Fruit fly (Drosophila melanogaster) whole organism, prepupa: ENCODE results near the gene Spg7.

Experiments
- Blimp-1 ChIP-seq: fragments of 200-800 bp; sonication (Bioruptor generic); optimal IDR thresholded peaks from 3 replicates; lab custom pipeline; 2017; ENCODE audit warnings: missing biosample characterization, missing genetic modification characterization, mild to moderate bottlenecking, moderate library complexity, missing genetic modification reagents
- CG10631 ChIP-seq: fragments of 200-800 bp; sonication (Bioruptor generic); optimal IDR thresholded peaks from 2 replicates; lab custom pipeline; 2016; ENCODE audit warnings: missing biosample characterization, missing genetic modification characterization
- CG10669 ChIP-seq: fragments of 200-800 bp; sonication (Bioruptor generic); optimal IDR thresholded peaks from 3 replicates; lab custom pipeline; 2018; ENCODE audit warnings: missing biosample characterization, mild to moderate bottlenecking, missing genetic modification characterization, moderate library complexity
- CG11762 ChIP-seq: fragments of 200-800 bp; sonication (Bioruptor generic); optimal IDR thresholded peaks from 3 replicates; lab custom pipeline; 2016; ENCODE audit warnings: missing biosample characterization, missing genetic modification characterization; ENCODE audit not compliant: insufficient read depth
- CG11902 ChIP-seq: fragments of 200-800 bp; sonication (Bioruptor generic); optimal IDR thresholded peaks from 3 replicates; lab custom pipeline; 2016; ENCODE audit warnings: missing biosample characterization, missing genetic modification characterization
- CG15336 ChIP-seq: fragments of 200-800 bp; sonication (Bioruptor generic); IDR thresholded peaks from 2 replicates; pipeline ENCODE4 v1.3.6; 2022; ENCODE audit warnings: missing biosample characterization, missing genetic modification characterization
- CG16779 ChIP-seq: fragments of 200-800 bp; sonication (Bioruptor generic); optimal IDR thresholded peaks from 3 replicates; lab custom pipeline; 2017; ENCODE audit warnings: missing biosample characterization, mild to moderate bottlenecking, missing genetic modification characterization
- CG32006 ChIP-seq: fragments of 200-800 bp; sonication (Bioruptor generic); optimal IDR thresholded peaks from 3 replicates; lab custom pipeline; 2017; ENCODE audit warnings: missing biosample characterization, mild to moderate bottlenecking, missing genetic modification characterization
- CG34406 ChIP-seq: fragments of 200-800 bp; sonication (Bioruptor generic); optimal IDR thresholded peaks from 3 replicates; lab custom pipeline; 2016; ENCODE audit warnings: missing biosample characterization, missing genetic modification characterization
- CG3919 ChIP-seq: fragments of 200-800 bp; sonication (Bioruptor generic); optimal IDR thresholded peaks from 3 replicates; lab custom pipeline; 2016; ENCODE audit warnings: missing biosample characterization, missing genetic modification characterization
- CG4318 ChIP-seq: fragments of 200-800 bp; sonication (Bioruptor generic); optimal IDR thresholded peaks from 3 replicates; lab custom pipeline; 2017; ENCODE audit warnings: missing biosample characterization, mild to moderate bottlenecking, missing genetic modification characterization
- CG6163 ChIP-seq: fragments of 200-800 bp; sonication (Bioruptor generic); IDR thresholded peaks from 3 replicates; pipeline ENCODE4 v1.3.6; 2022; ENCODE audit warnings: missing biosample characterization, missing genetic modification characterization
- CG6808 ChIP-seq: fragments of 200-800 bp; sonication (Bioruptor generic); optimal IDR thresholded peaks from 3 replicates; lab custom pipeline; 2017; ENCODE audit warnings: missing biosample characterization, missing genetic modification characterization, mild to moderate bottlenecking, moderate library complexity, missing genetic modification reagents
- CG6854 ChIP-seq: fragments of 200-800 bp; sonication (Bioruptor generic); optimal IDR thresholded peaks from 2 replicates; lab custom pipeline; 2017; ENCODE audit warnings: missing biosample characterization, mild to moderate bottlenecking, missing genetic modification characterization
- CG7368 ChIP-seq: fragments of 200-800 bp; sonication (Bioruptor generic); optimal IDR thresholded peaks from 3 replicates; lab custom pipeline; 2016; ENCODE audit warnings: missing biosample characterization, missing genetic modification characterization
- CG8632 ChIP-seq: fragments of 200-800 bp; sonication (Bioruptor generic); optimal IDR thresholded peaks from 3 replicates; lab custom pipeline; 2016; ENCODE audit warnings: missing biosample characterization, missing genetic modification characterization
- Eip75B ChIP-seq: fragments of 200-800 bp; sonication (Bioruptor generic); optimal IDR thresholded peaks from 3 replicates; lab custom pipeline; 2016; ENCODE audit warnings: missing biosample characterization, missing genetic modification characterization
- Eip78C ChIP-seq: fragments of 200-800 bp; sonication (Bioruptor generic); peaks from one replicate; lab custom pipeline; 2016; ENCODE audit warnings: missing biosample characterization, missing genetic modification characterization
- Ets96B ChIP-seq: fragments of 200-800 bp; optimal IDR thresholded peaks from 2 replicates; lab custom pipeline; 2019; ENCODE audit warnings: missing biosample characterization, mild to moderate bottlenecking, missing genetic modification characterization, moderate library complexity
- Hr38 ChIP-seq: sonication (Bioruptor generic); optimal IDR thresholded peaks from 2 replicates; lab custom pipeline; 2016; ENCODE audit warnings: missing biosample characterization, missing genetic modification characterization
- Hr4 ChIP-seq: fragments of 200-800 bp; sonication (Bioruptor generic); optimal IDR thresholded peaks from 3 replicates; lab custom pipeline; 2016; ENCODE audit warnings: missing biosample characterization, missing genetic modification characterization
- OdsH ChIP-seq: fragments of 200-800 bp; sonication (Bioruptor generic); optimal IDR thresholded peaks from 3 replicates; lab custom pipeline; 2016; ENCODE audit warnings: missing biosample characterization, missing genetic modification characterization
- Smox ChIP-seq: fragments of 200-800 bp; sonication (Bioruptor generic); optimal IDR thresholded peaks from 3 replicates; lab custom pipeline; 2016; ENCODE audit warnings: missing biosample characterization, missing genetic modification characterization
- Sox102F ChIP-seq: fragments of 200-800 bp; sonication (Bioruptor generic); optimal IDR thresholded peaks from 2 replicates; lab custom pipeline; 2016; ENCODE audit warnings: missing biosample characterization, mild to moderate bottlenecking, missing genetic modification characterization
- Sox14 ChIP-seq: fragments of 200-800 bp; sonication (Bioruptor generic); optimal IDR thresholded peaks from 3 replicates; lab custom pipeline; 2016; ENCODE audit warnings: missing biosample characterization, missing genetic modification characterization
- Sox15 ChIP-seq: fragments of 200-800 bp; sonication (Bioruptor generic); optimal IDR thresholded peaks from 3 replicates; lab custom pipeline; 2016; ENCODE audit warnings: missing biosample characterization, missing genetic modification characterization
- achi ChIP-seq: fragments of 200-800 bp; sonication (Bioruptor generic); optimal IDR thresholded peaks from 3 replicates; lab custom pipeline; 2016; ENCODE audit warnings: missing biosample characterization, missing genetic modification characterization
- cyc ChIP-seq: fragments of 200-800 bp; sonication (Bioruptor generic); optimal IDR thresholded peaks from 3 replicates; lab custom pipeline; 2016; ENCODE audit warnings: missing biosample characterization, missing genetic modification characterization
- dac ChIP-seq: fragments of 200-800 bp; sonication (Bioruptor generic); optimal IDR thresholded peaks from 2 replicates; lab custom pipeline; 2017; ENCODE audit warnings: missing biosample characterization, mild to moderate bottlenecking, missing genetic modification characterization
- eg ChIP-seq: fragments of 200-800 bp; sonication (Bioruptor generic); IDR thresholded peaks from 3 replicates; pipeline ENCODE4 v1.3.6; 2022; ENCODE audit warnings: missing biosample characterization, missing genetic modification characterization
- esn ChIP-seq: fragments of 200-800 bp; sonication (Bioruptor generic); optimal IDR thresholded peaks from 2 replicates; lab custom pipeline; 2016; ENCODE audit warnings: missing biosample characterization, mild to moderate bottlenecking, missing genetic modification characterization, moderate library complexity
- fd59A ChIP-seq: fragments of 200-800 bp; sonication (Bioruptor generic); optimal IDR thresholded peaks from 2 replicates; lab custom pipeline; 2017; ENCODE audit warnings: missing biosample characterization, mild to moderate bottlenecking, missing genetic modification characterization, missing genetic modification reagents
- fkh ChIP-seq: fragments of 200-800 bp; sonication (Bioruptor generic); optimal IDR thresholded peaks from 3 replicates; lab custom pipeline; 2017; ENCODE audit warnings: missing biosample characterization, mild to moderate bottlenecking, missing genetic modification characterization, moderate library complexity
- net ChIP-seq: fragments of 200-800 bp; sonication (Bioruptor generic); optimal IDR thresholded peaks from 3 replicates; lab custom pipeline; 2016; ENCODE audit warnings: missing biosample characterization, missing genetic modification characterization
- salr ChIP-seq, 2 experiments: fragments of 200-800 bp; sonication (Bioruptor generic); optimal IDR thresholded peaks; 3 replicates each; lab custom pipeline; 2016 to 2018; ENCODE audit warnings: missing biosample characterization in 2 of 2, missing genetic modification characterization in 2 of 2, mild to moderate bottlenecking in 1 of 2
- spab ChIP-seq: fragments of 200-800 bp; sonication (Bioruptor generic); optimal IDR thresholded peaks from 2 replicates; lab custom pipeline; 2017; ENCODE audit warnings: missing biosample characterization, mild to moderate bottlenecking, missing genetic modification characterization, missing genetic modification reagents
- ss ChIP-seq, 2 experiments: fragments of 200-800 bp; sonication (Bioruptor generic); optimal IDR thresholded peaks; 2 replicates in 1 of 2; 3 replicates in 1 of 2; lab custom pipeline; 2017 to 2018; ENCODE audit warnings: mild to moderate bottlenecking in 2 of 2, missing biosample characterization in 2 of 2, missing genetic modification characterization in 2 of 2, moderate library complexity in 1 of 2
- topi ChIP-seq: fragments of 200-800 bp; sonication (Bioruptor generic); optimal IDR thresholded peaks from 3 replicates; lab custom pipeline; 2016; ENCODE audit warnings: missing biosample characterization, missing genetic modification characterization

Gene Spg7

dm6 chrX:2684442-2684841, 13.6 kb downstream of the Spg7 start:
- no peak for TF ChIP-seq CG15336
- no peak for TF ChIP-seq fd59A
- TF ChIP-seq CG32006 (GFP tag; lab: Kevin White, UChicago): no peak
- no peak for TF ChIP-seq eg (GFP tag; lab: Robert Waterston, UW)
- TF ChIP-seq CG34406 (GFP tag; lab: Kevin White, UChicago): no peak
- TF ChIP-seq CG6854: no peak
- TF ChIP-seq ss (GFP tag; optimal IDR thresholded peaks at IDR 0.05; lab: Kevin White, UChicago): no peak
- TF ChIP-seq CG7368 (GFP tag; lab: Kevin White, UChicago): no peak

dm6 chrX:2683926-2684325, 14.1 kb downstream of the Spg7 start:
- no peak for TF ChIP-seq Eip75B (GFP tag; lab: Kevin White, UChicago)
- TF ChIP-seq CG8632 (GFP tag; lab: Kevin White, UChicago): no peak
- no peak for TF ChIP-seq Eip78C (GFP tag; lab: Kevin White, UChicago)
- no peak for TF ChIP-seq Smox (GFP tag; lab: Kevin White, UChicago)
- no peak for TF ChIP-seq CG6163 (GFP tag; lab: Robert Waterston, UW)
- TF ChIP-seq CG32006 (GFP tag; lab: Kevin White, UChicago): no peak
- no peak for TF ChIP-seq Sox14 (GFP tag; lab: Kevin White, UChicago)
- no peak for TF ChIP-seq CG10669 (GFP tag; lab: Kevin White, UChicago)
- no peak for TF ChIP-seq CG11902
- no peak for TF ChIP-seq esn (GFP tag; lab: Kevin White, UChicago)
- TF ChIP-seq net (GFP tag; lab: Kevin White, UChicago): no peak
- no peak for TF ChIP-seq ss (GFP tag; optimal IDR thresholded peaks at IDR 0.05; lab: Kevin White, UChicago)
- no peak for TF ChIP-seq Blimp-1 (GFP tag; lab: Kevin White, UChicago)
- TF ChIP-seq CG16779 (tag; lab: Kevin White, UChicago): no peak
- no peak for TF ChIP-seq OdsH
- TF ChIP-seq topi: no peak
- no peak for TF ChIP-seq CG6808
- no peak for TF ChIP-seq CG11762 (GFP tag; lab: Kevin White, UChicago)
- no peak for TF ChIP-seq CG3919 (GFP tag; lab: Kevin White, UChicago)
- no peak for TF ChIP-seq Sox102F

dm6 chrX:2682832-2683231, 15.2 kb downstream of the Spg7 start, which contains the start of gene CG2652:
Gene CG2652 (minus strand): TSS chrX:2682932.
- TF ChIP-seq CG32006 (GFP tag; lab: Kevin White, UChicago) (no peak), salr (GFP tag; optimal IDR thresholded peaks at IDR 0.05; lab: Kevin White, UChicago) (no peak), Hr38 (GFP tag; lab: Kevin White, UChicago) (no peak), Ets96B (tag; lab: Kevin White, UChicago) (no peak), CG15336 (no peak), CG16779 (tag; lab: Kevin White, UChicago) (no peak), dac (GFP tag; lab: Kevin White, UChicago) (no peak), CG4318 (no peak), Eip78C (GFP tag; lab: Kevin White, UChicago) (no peak), Sox15 (GFP tag; lab: Kevin White, UChicago) (no peak), esn (GFP tag; lab: Kevin White, UChicago) (no peak), cyc (GFP tag; lab: Kevin White, UChicago) (no peak), CG10631 (no peak), CG34406 (GFP tag; lab: Kevin White, UChicago) (no peak), CG8632 (GFP tag; lab: Kevin White, UChicago) (no peak), Sox14 (GFP tag; lab: Kevin White, UChicago) (no peak), achi (GFP tag; lab: Kevin White, UChicago) (no peak)

DNA sequence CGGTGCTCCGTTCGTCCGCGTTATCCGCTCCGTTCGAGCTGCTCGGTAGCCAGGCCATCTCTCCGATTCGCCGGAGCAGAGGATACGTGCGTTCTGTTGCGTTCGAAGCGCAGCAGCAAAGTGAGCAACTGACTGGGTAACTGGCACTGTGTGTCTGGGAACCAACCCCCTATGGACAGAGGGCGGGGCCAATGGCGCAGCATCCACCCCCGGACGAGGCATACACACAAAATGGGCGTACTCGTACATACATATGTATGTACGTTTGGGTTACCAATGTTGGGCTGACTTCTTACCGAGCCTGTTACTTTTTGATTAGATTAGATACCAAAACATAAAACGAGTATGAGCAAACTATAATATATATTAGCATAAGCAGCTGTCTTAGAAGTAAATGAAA, 16.4 kb downstream of the Spg7 start, which contains the start of gene HLH3B:
TSS of gene HLH3B (minus strand) at position 123 of the 400 bp plus-strand sequence.
- TF ChIP-seq CG3919 (GFP tag; lab: Kevin White, UChicago) (no peak), Hr4 (GFP tag; lab: Kevin White, UChicago) (no peak), esn (GFP tag; lab: Kevin White, UChicago) (no peak), Sox15 (GFP tag; lab: Kevin White, UChicago) (no peak), salr (GFP tag; optimal IDR thresholded peaks at IDR 0.05; lab: Kevin White, UChicago) (no peak), OdsH (no peak), eg (GFP tag; lab: Robert Waterston, UW) (no peak), CG16779 (tag; lab: Kevin White, UChicago) (no peak), CG6163 (GFP tag; lab: Robert Waterston, UW) (no peak), net (GFP tag; lab: Kevin White, UChicago) (no peak), fkh (no peak), Sox102F (no peak), spab (no peak), CG32006 (GFP tag; lab: Kevin White, UChicago) (no peak), Smox (GFP tag; lab: Kevin White, UChicago) (no peak)
